Fruit fly (Drosophila melanogaster): ENCODE measurements around the gene Ten-a.

The Ten-a gene

dm6 chrX:12075569-12075968 lies 32.1 kb downstream of the Ten-a start (continued):
- TF ChIP-seq HmgD (GFP tag; optimal IDR thresholded peaks at IDR 0.05) (no peak), CG3838 (GFP tag; optimal IDR thresholded peaks at IDR 0.05) (no peak), ken (GFP tag; IDR thresholded peaks at IDR 0.05) (no peak), phol (tag; optimal IDR thresholded peaks at IDR 0.05) (peak; percentile 38), CG11247 (GFP tag; IDR thresholded peaks at IDR 0.05) (no peak), CG6683 (GFP tag; optimal IDR thresholded peaks at IDR 0.05) (no peak), sqz (GFP tag; optimal IDR thresholded peaks at IDR 0.05) (no peak), CG3407 (GFP tag; optimal IDR thresholded peaks at IDR 0.05) (no peak), bbx (GFP tag; IDR thresholded peaks at IDR 0.05; ENCODE audit: partially characterized antibody) (no peak), dysf (GFP tag; IDR thresholded peaks at IDR 0.05) (no peak), scrt (GFP tag; optimal IDR thresholded peaks at IDR 0.05) (no peak), Sox102F (GFP tag; optimal IDR thresholded peaks at IDR 0.05) (peak; percentile 18), en (GFP tag; optimal IDR thresholded peaks at IDR 0.05) (no peak), CG11723 (GFP tag; optimal IDR thresholded peaks at IDR 0.05) (no peak), pho (GFP tag; optimal IDR thresholded peaks at IDR 0.05) (no peak), kni (GFP tag; optimal IDR thresholded peaks at IDR 0.05) (no peak), nerfin-1 (tag; optimal IDR thresholded peaks at IDR 0.05) (no peak), pita (GFP tag; optimal IDR thresholded peaks at IDR 0.05) (no peak), Adf1 (GFP tag; IDR thresholded peaks at IDR 0.05) (no peak), pnt (GFP tag; optimal IDR thresholded peaks at IDR 0.05) (no peak), Antp (GFP tag; optimal IDR thresholded peaks at IDR 0.05) (peak; percentile 45), bcd (GFP tag; optimal IDR thresholded peaks at IDR 0.05) (peak; percentile 4), CG12744 (GFP tag; optimal IDR thresholded peaks at IDR 0.05) (no peak), tup (GFP tag; optimal IDR thresholded peaks at IDR 0.05) (no peak), fd3F (GFP tag; optimal IDR thresholded peaks at IDR 0.05) (no peak), CG2678 (tag; optimal IDR thresholded peaks at IDR 0.05) (peak; percentile 7), cwo (GFP tag; optimal IDR thresholded peaks at IDR 0.05) (no peak), vvl (GFP tag; IDR thresholded peaks at IDR 0.05) (peak; percentile 15; the same call in 1 of the 2 replicates), ara (GFP tag; IDR thresholded peaks at IDR 0.05) (no peak), cad (GFP tag; optimal IDR thresholded peaks at IDR 0.05) (no peak), NfI (GFP tag; optimal IDR thresholded peaks at IDR 0.05) (no peak), CG34224 (GFP tag; IDR thresholded peaks at IDR 0.05; ENCODE audit: partially characterized antibody) (no peak), CG18599 (GFP tag; optimal IDR thresholded peaks at IDR 0.05) (peak; percentile 10), CG8359 (GFP tag; optimal IDR thresholded peaks at IDR 0.05; ENCODE audit: borderline replicate concordance) (no peak), jumu (GFP tag; optimal IDR thresholded peaks at IDR 0.05) (no peak), Blimp-1 (GFP tag; optimal IDR thresholded peaks at IDR 0.05) (peak; percentile 12), CG30403 (GFP tag; optimal IDR thresholded peaks at IDR 0.05) (peak; percentile 4), Fer2 (tag; optimal IDR thresholded peaks at IDR 0.05) (no peak), Dref (GFP tag; IDR thresholded peaks at IDR 0.05) (no peak), Max (GFP tag; optimal IDR thresholded peaks at IDR 0.05) (no peak), gem (tag; optimal IDR thresholded peaks at IDR 0.05) (peak; percentile 40), stc (GFP tag; IDR thresholded peaks at IDR 0.05) (no peak), CG15073 (GFP tag; optimal IDR thresholded peaks at IDR 0.05) (no peak), danr (GFP tag; IDR thresholded peaks at IDR 0.05) (no peak), gfzf (GFP tag; optimal IDR thresholded peaks at IDR 0.05) (no peak), pum (GFP tag; optimal IDR thresholded peaks at IDR 0.05) (no peak), zen (tag; optimal IDR thresholded peaks at IDR 0.05) (no peak), CG17912 (GFP tag; optimal IDR thresholded peaks at IDR 0.05) (no peak), tna (GFP tag; IDR thresholded peaks at IDR 0.05; ENCODE audit: partially characterized antibody) (no peak), CG2199 (GFP tag; IDR thresholded peaks at IDR 0.05) (no peak), CG10431 (GFP tag; optimal IDR thresholded peaks at IDR 0.05) (no peak)
